Fruit fly (Drosophila melanogaster): ENCODE results near the gene CG8260.

CG8260 gene

DNA sequence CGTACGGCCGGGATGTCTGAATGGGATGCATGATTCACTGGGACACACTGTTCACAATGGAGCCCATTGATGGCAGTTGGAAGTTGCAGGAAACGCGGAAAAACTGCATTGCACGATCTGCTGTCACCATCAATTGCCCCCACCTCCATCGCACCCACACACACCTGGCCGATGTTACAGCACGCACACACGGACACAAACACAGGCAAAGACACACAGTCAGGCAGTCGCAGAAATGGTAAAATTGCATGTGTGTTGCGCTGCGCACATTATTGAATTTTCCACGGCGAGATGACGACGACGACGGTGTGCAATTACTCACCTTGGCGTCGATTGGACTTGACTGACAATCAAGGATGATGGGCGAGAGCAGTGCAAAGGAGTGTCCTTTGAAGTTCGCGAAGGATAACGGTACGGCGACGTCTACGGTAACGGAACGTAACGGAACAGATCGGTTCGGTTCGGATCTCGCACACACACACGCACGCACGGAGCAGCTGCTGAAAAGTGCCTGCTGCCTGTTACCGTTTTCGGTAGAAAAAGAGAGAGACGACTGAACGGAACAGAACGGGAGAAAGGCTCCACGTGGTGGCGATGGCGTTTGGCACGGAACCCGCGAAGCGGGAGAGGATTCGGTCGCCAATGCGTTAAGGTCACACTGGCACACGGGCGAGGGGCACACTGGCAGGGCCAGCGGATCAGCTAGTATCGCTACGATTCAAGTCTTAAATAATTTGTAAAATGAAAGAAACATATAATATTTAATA, 46.0 kb upstream of the CG8260 start, which contains the start of the genes CG9281 and CG15601 (continued):
- TF ChIP-seq YL-1 (GFP tag; optimal IDR thresholded peaks at IDR 0.05): peak; percentile 77
- TF ChIP-seq kah (GFP tag; optimal IDR thresholded peaks at IDR 0.05): no peak
- TF ChIP-seq CG12104 (GFP tag; optimal IDR thresholded peaks at IDR 0.05): no peak
- TF ChIP-seq dysf (GFP tag; IDR thresholded peaks at IDR 0.05): peak; percentile 32; the same call in 1 of the 3 replicates
- no peak for TF ChIP-seq CG12155 (GFP tag; optimal IDR thresholded peaks at IDR 0.05)
- TF ChIP-seq CG32532 (GFP tag; IDR thresholded peaks at IDR 0.05): no peak
- TF ChIP-seq fru (optimal IDR thresholded peaks at IDR 0.05): no peak
- TF ChIP-seq Bdp1 (GFP tag; optimal IDR thresholded peaks at IDR 0.05): no peak
- TF ChIP-seq sna (GFP tag; IDR thresholded peaks at IDR 0.05; ENCODE audit: partially characterized antibody): peak; percentile 31; the same call in 1 of the 2 replicates
- TF ChIP-seq NFAT (GFP tag; IDR thresholded peaks at IDR 0.05): peak; percentile 42; the same call in 1 of the 2 replicates
- TF ChIP-seq trh (GFP tag; optimal IDR thresholded peaks at IDR 0.05): no peak
- no peak for TF ChIP-seq ewg (GFP tag; optimal IDR thresholded peaks at IDR 0.05)
- TF ChIP-seq BtbVII (GFP tag; optimal IDR thresholded peaks at IDR 0.05): peak; percentile 2
- TF ChIP-seq CG7745 (tag; optimal IDR thresholded peaks at IDR 0.05): no peak
- TF ChIP-seq CG31365 (tag; optimal IDR thresholded peaks at IDR 0.05): no peak
- no peak for TF ChIP-seq kni (GFP tag; optimal IDR thresholded peaks at IDR 0.05)
- peak; percentile 52 for TF ChIP-seq CG1603 (tag; optimal IDR thresholded peaks at IDR 0.05)
- TF ChIP-seq ERR (GFP tag; optimal IDR thresholded peaks at IDR 0.05): no peak
- no peak for TF ChIP-seq oc (tag; optimal IDR thresholded peaks at IDR 0.05)
- peak; percentile 96 for TF ChIP-seq CG15479 (GFP tag; optimal IDR thresholded peaks at IDR 0.05)
- no peak for TF ChIP-seq unpg (GFP tag; optimal IDR thresholded peaks at IDR 0.05)
- TF ChIP-seq CG1233 (GFP tag; optimal IDR thresholded peaks at IDR 0.05): no peak
- no peak for TF ChIP-seq cato (GFP tag; optimal IDR thresholded peaks at IDR 0.05; ENCODE audit: borderline replicate concordance)
- no peak for TF ChIP-seq Mes4 (GFP tag; optimal IDR thresholded peaks at IDR 0.05)
- TF ChIP-seq CG7556 (GFP tag; optimal IDR thresholded peaks at IDR 0.05): no peak
- no peak for TF ChIP-seq nom (GFP tag; optimal IDR thresholded peaks at IDR 0.05)
- TF ChIP-seq CG34376 (GFP tag; optimal IDR thresholded peaks at IDR 0.05): peak; percentile 52
- TF ChIP-seq CrebB (tag; optimal IDR thresholded peaks at IDR 0.05): no peak
- TF ChIP-seq pnt (GFP tag; optimal IDR thresholded peaks at IDR 0.05): no peak
- no peak for TF ChIP-seq usp (GFP tag; optimal IDR thresholded peaks at IDR 0.05)
- TF ChIP-seq CG10543 (GFP tag; optimal IDR thresholded peaks at IDR 0.05): peak; percentile 50
- no peak for TF ChIP-seq CG10209 (GFP tag; optimal IDR thresholded peaks at IDR 0.05)
- peak; percentile 38 for TF ChIP-seq Dp (GFP tag; optimal IDR thresholded peaks at IDR 0.05)
- TF ChIP-seq jing (GFP tag; optimal IDR thresholded peaks at IDR 0.05): no peak
- TF ChIP-seq Dref (GFP tag; IDR thresholded peaks at IDR 0.05): peak; percentile 50
- TF ChIP-seq CG2129 (GFP tag; IDR thresholded peaks at IDR 0.05; ENCODE audit: partially characterized antibody): no peak
- peak; percentile 32 for TF ChIP-seq Ets65A (GFP tag)
- TF ChIP-seq CG4404 (GFP tag; IDR thresholded peaks at IDR 0.05): no peak
- peak; percentile 41 for TF ChIP-seq CG1832 (GFP tag; optimal IDR thresholded peaks at IDR 0.05)
- no peak for TF ChIP-seq gsb (GFP tag; IDR thresholded peaks at IDR 0.05)
- no peak for TF ChIP-seq HHEX (GFP tag; optimal IDR thresholded peaks at IDR 0.05)
- TF ChIP-seq CG1792 (GFP tag; optimal IDR thresholded peaks at IDR 0.05): no peak
- TF ChIP-seq CG11085 (GFP tag; IDR thresholded peaks at IDR 0.05): no peak
- TF ChIP-seq ken (GFP tag; IDR thresholded peaks at IDR 0.05): no peak
- TF ChIP-seq ro (GFP tag; IDR thresholded peaks at IDR 0.05): no peak
- TF ChIP-seq Lpt (GFP tag; optimal IDR thresholded peaks at IDR 0.05): no peak
- TF ChIP-seq CG12299 (tag; optimal IDR thresholded peaks at IDR 0.05): no peak
- no peak for TF ChIP-seq cas (GFP tag; IDR thresholded peaks at IDR 0.05)
- TF ChIP-seq CG32767 (GFP tag; IDR thresholded peaks at IDR 0.05): no peak
- TF ChIP-seq dpn (GFP tag; optimal IDR thresholded peaks at IDR 0.05): no peak
